Fruit fly (Drosophila melanogaster): Measurements from ENCODE around the gene ttk.
A peak's percentile ranks its signal among the peaks of the same experiment; 100 is the strongest.

ttk gene

DNA sequence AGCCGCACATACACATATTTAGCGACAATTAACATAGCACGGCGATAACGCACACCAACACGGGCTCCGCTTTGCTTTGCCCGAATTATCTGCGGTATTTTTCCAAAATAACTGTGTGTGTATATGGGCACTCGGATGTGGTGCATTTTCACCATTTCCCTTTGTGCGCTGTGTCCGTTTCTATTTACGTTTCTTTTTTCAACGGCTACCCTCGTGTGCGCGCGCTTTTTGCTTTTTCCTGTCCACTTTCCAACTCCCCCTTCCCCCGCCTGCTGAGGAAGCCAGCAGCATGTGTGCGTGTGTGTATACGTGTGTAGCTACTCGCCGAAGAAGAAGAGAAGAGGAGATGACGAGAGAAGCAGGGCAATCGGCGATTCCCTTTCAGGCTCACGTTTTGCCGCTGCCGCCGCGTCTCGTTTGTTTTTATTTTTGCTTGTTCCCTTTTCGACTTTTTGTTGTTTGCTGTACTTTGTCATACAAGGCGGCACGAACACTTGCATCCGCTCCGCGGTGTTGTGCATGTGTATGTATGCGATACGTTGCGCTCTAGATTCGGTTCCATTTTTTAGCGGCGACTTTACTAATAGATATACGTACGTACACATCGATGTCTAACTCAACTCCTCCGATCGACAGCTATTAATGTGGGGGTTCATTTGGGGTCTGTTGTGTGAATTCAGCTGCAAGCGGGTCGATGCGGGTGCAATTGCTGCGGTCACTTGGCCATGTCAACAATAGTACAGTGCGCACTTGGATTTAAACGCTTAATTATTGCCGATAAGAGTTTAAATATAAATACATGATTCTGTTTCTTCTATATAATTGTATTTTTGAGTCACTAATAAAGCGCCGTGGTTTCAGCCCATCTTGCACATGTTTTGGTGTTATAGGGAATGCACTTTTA is 34.7 kb downstream of the ttk start (continued):
- no peak for TF ChIP-seq fd102C (GFP tag; optimal IDR thresholded peaks at IDR 0.05)
- no peak for TF ChIP-seq schlank (tag; optimal IDR thresholded peaks at IDR 0.05)
- no peak for TF ChIP-seq CG10147 (GFP tag; optimal IDR thresholded peaks at IDR 0.05)
- no peak for TF ChIP-seq CG7745 (tag; optimal IDR thresholded peaks at IDR 0.05)
- no peak for TF ChIP-seq az2 (GFP tag; optimal IDR thresholded peaks at IDR 0.05)
- no peak for TF ChIP-seq CG17802 (tag; optimal IDR thresholded peaks at IDR 0.05)
- TF ChIP-seq salm (tag; optimal IDR thresholded peaks at IDR 0.05): no peak
- TF ChIP-seq CG10209 (GFP tag; optimal IDR thresholded peaks at IDR 0.05): no peak
- no peak for TF ChIP-seq HLH54F (GFP tag; optimal IDR thresholded peaks at IDR 0.05)
- TF ChIP-seq Nf-YC (tag; optimal IDR thresholded peaks at IDR 0.05): no peak
- TF ChIP-seq yki (optimal IDR thresholded peaks at IDR 0.05): no peak
- no peak for TF ChIP-seq bab2 (GFP tag; optimal IDR thresholded peaks at IDR 0.05)
- TF ChIP-seq Atf-2 (GFP tag; optimal IDR thresholded peaks at IDR 0.05): no peak
- peak; percentile 80 for TF ChIP-seq gcm (GFP tag; optimal IDR thresholded peaks at IDR 0.05)
- TF ChIP-seq Ssrp (tag; optimal IDR thresholded peaks at IDR 0.05): no peak
- TF ChIP-seq CG2116 (GFP tag; optimal IDR thresholded peaks at IDR 0.05): peak; percentile 8
- no peak for TF ChIP-seq CG8359 (GFP tag; optimal IDR thresholded peaks at IDR 0.05; ENCODE audit: borderline replicate concordance)
- no peak for TF ChIP-seq pho (GFP tag; optimal IDR thresholded peaks at IDR 0.05)
- no peak for TF ChIP-seq otp (GFP tag; IDR thresholded peaks at IDR 0.05)
- no peak for TF ChIP-seq Sox102F (GFP tag; optimal IDR thresholded peaks at IDR 0.05)
- peak; percentile 56 for TF ChIP-seq CG17829 (tag; optimal IDR thresholded peaks at IDR 0.05)
- TF ChIP-seq nau (GFP tag; optimal IDR thresholded peaks at IDR 0.05): no peak
- TF ChIP-seq CG14050 (GFP tag; IDR thresholded peaks at IDR 0.05): no peak
- TF ChIP-seq Camta (GFP tag; optimal IDR thresholded peaks at IDR 0.05): no peak
- TF ChIP-seq dati (GFP tag; IDR thresholded peaks at IDR 0.05): no peak
- TF ChIP-seq CG17385 (GFP tag; optimal IDR thresholded peaks at IDR 0.05): peak; percentile 98
- TF ChIP-seq Sox100B (GFP tag; optimal IDR thresholded peaks at IDR 0.05): no peak
- peak; percentile 9 for TF ChIP-seq Vsx1 (GFP tag; optimal IDR thresholded peaks at IDR 0.05)
- peak in 1 of 2 experiments; percentile 77 for TF ChIP-seq tll (GFP tag; optimal IDR thresholded peaks at IDR 0.05)
- peak; percentile 30 for TF ChIP-seq CG1603 (tag; optimal IDR thresholded peaks at IDR 0.05)
- no peak for TF ChIP-seq CG9817 (tag; optimal IDR thresholded peaks at IDR 0.05)
- TF ChIP-seq eve (GFP tag; optimal IDR thresholded peaks at IDR 0.05): no peak
- no peak for TF ChIP-seq CG9727 (GFP tag; optimal IDR thresholded peaks at IDR 0.05)
- no peak for TF ChIP-seq Hmx (GFP tag; optimal IDR thresholded peaks at IDR 0.05)
- no peak for TF ChIP-seq Pdp1 (GFP tag; optimal IDR thresholded peaks at IDR 0.05)
- no peak for TF ChIP-seq vnd (GFP tag; IDR thresholded peaks at IDR 0.05; ENCODE audit: partially characterized antibody)
- no peak for TF ChIP-seq sob (GFP tag; IDR thresholded peaks at IDR 0.05)
- TF ChIP-seq sens-2 (GFP tag; IDR thresholded peaks at IDR 0.05): no peak
- no peak for TF ChIP-seq Lim3 (GFP tag; IDR thresholded peaks at IDR 0.05)
- no peak for TF ChIP-seq CG4404 (GFP tag; IDR thresholded peaks at IDR 0.05)
- no peak for TF ChIP-seq nmo (GFP tag; optimal IDR thresholded peaks at IDR 0.05)
- TF ChIP-seq Trl (optimal IDR thresholded peaks at IDR 0.05): no peak
- no peak for TF ChIP-seq Trl (GFP tag; optimal IDR thresholded peaks at IDR 0.05)
- no peak for TF ChIP-seq CG10267 (tag; optimal IDR thresholded peaks at IDR 0.05)
- no peak for TF ChIP-seq da (GFP tag; optimal IDR thresholded peaks at IDR 0.05)
- TF ChIP-seq CG14965 (GFP tag; optimal IDR thresholded peaks at IDR 0.05; ENCODE audit: borderline replicate concordance): no peak
- no peak for TF ChIP-seq CG30431 (GFP tag; optimal IDR thresholded peaks at IDR 0.05)
- no peak for TF ChIP-seq CG10654 (GFP tag; optimal IDR thresholded peaks at IDR 0.05)
- TF ChIP-seq CG18476 (GFP tag; optimal IDR thresholded peaks at IDR 0.05): no peak

All from whole organism, embryonic.